Worm (Caenorhabditis elegans): ENCODE measurements around the gene adm-4.

DNA sequence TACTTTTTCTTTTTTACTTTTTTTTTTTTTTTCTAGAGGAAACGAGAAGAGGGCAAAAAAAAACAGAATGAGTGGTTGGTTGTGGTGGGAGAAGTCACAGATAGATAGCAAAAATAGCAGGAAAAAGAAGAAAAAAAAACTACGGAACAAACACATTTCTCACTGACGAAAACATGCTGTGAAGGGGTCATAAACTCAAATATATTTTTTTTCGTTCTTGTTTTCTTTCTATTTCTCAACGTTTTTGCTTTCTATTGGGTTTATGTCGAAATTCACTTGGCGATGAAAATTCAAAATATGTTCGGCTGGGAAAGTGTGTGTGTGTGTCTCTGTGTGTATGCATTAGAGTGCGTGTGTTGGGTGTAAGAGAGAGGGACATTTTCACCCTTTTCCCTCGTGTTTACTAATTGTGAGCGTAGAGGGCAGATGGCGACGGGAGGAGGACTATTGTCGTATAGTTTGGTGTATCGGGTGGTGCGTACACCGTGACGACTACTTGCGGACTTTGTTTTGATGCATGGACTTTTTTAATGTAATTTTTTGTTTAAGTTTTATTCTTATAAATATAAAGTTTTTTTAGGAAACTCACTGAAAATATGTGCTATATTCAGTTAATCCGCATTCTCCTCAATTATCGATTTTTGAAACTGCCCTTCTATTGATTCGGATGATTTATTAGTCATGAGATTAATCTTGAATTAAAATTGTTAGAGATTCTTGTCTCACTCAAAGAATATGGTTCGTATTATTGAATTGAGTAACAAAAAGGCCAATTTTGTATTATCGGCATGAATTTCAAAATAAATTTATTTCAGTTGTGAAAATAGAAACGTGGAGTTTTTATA lies 11.5 kb upstream of the adm-4 start:
- TF ChIP-seq attf-6 (GFP tag; IDR thresholded peaks at IDR 0.05) (no peak), B0035.1 (tag; optimal IDR thresholded peaks at IDR 0.05) (no peak), C17E4.6 (GFP tag; IDR thresholded peaks at IDR 0.05) (no peak), ama-1 (optimal IDR thresholded peaks at IDR 0.05) (no peak), ama-1 (GFP tag; optimal IDR thresholded peaks at IDR 0.05) (no peak), F33H1.4 (GFP tag; IDR thresholded peaks at IDR 0.05) (no peak), ceh-91 (GFP tag; IDR thresholded peaks at IDR 0.05) (no peak), pha-4 (tag; optimal IDR thresholded peaks at IDR 0.05) (no peak), ccch-3 (GFP tag; optimal IDR thresholded peaks at IDR 0.05) (no peak)

Data from whole organism, young adult.